Fruit fly (Drosophila melanogaster) whole organism, wandering third instar larva: ENCODE results near the gene CG8010.

Experiments used
- CG32264 ChIP-seq: fragments of 200-800 bp; sonication (Bioruptor generic); optimal IDR thresholded peaks from 2 replicates; lab custom pipeline; 2016; ENCODE audit warnings: missing biosample characterization, missing genetic modification characterization
- CG9705 ChIP-seq: fragments of 200-800 bp; sonication (Bioruptor generic); optimal IDR thresholded peaks from 2 replicates; lab custom pipeline; 2018; ENCODE audit warnings: missing biosample characterization, mild to moderate bottlenecking, missing genetic modification characterization
- CrebA ChIP-seq: fragments of 200-800 bp; sonication (Bioruptor generic); optimal IDR thresholded peaks from 2 replicates; lab custom pipeline; 2016; ENCODE audit warnings: missing biosample characterization, mild to moderate bottlenecking, missing genetic modification characterization, borderline replicate concordance
- Dfd ChIP-seq: fragments of >200 bp; optimal IDR thresholded peaks from 2 replicates; lab custom pipeline; 2017; ENCODE audit warnings: missing biosample characterization, missing genetic modification characterization
- Dif ChIP-seq: fragments of 200-275, 200-300 bp; sonication (Bioruptor generic); optimal IDR thresholded peaks from 2 replicates; lab custom pipeline; 2018; ENCODE audit warnings: missing biosample characterization, missing genetic modification characterization; ENCODE audit not compliant: partially characterized antibody
- HLH106 ChIP-seq: fragments of 200-800 bp; optimal IDR thresholded peaks from 3 replicates; lab custom pipeline; 2019; ENCODE audit warnings: missing biosample characterization, mild to moderate bottlenecking, missing genetic modification characterization, moderate library complexity
- Hnf4 ChIP-seq: fragments of 200-800 bp; sonication (Bioruptor generic); optimal IDR thresholded peaks from 2 replicates; lab custom pipeline; 2016; ENCODE audit warnings: missing biosample characterization, mild to moderate bottlenecking, missing genetic modification characterization
- Hr78 ChIP-seq: fragments of >200 bp; optimal IDR thresholded peaks from 2 replicates; lab custom pipeline; 2017; ENCODE audit warnings: missing biosample characterization, missing genetic modification characterization
- Hr83 ChIP-seq: fragments of 200-300 bp; sonication (Bioruptor generic); optimal IDR thresholded peaks from 2 replicates; lab custom pipeline; 2016; ENCODE audit warnings: missing biosample characterization, mild to moderate bottlenecking, missing genetic modification characterization, moderate library complexity; ENCODE audit not compliant: poor library complexity, severe bottlenecking
- Mio ChIP-seq: sonication (Bioruptor generic); optimal IDR thresholded peaks from 2 replicates; lab custom pipeline; 2016; ENCODE audit warnings: missing biosample characterization, missing genetic modification characterization
- Myc ChIP-seq: fragments of >200 bp; optimal IDR thresholded peaks from 2 replicates; lab custom pipeline; 2017
- Rel ChIP-seq, 2 experiments: fragments of 200-800 bp; sonication (Bioruptor generic) in 1 of 2; optimal IDR thresholded peaks; 2 replicates in 1 of 2; 3 replicates in 1 of 2; lab custom pipeline; 2016 to 2019; ENCODE audit warnings: mild to moderate bottlenecking in 2 of 2, missing biosample characterization in 2 of 2, missing genetic modification characterization in 2 of 2, moderate library complexity in 1 of 2
- Sp1 ChIP-seq: fragments of 200-800 bp; sonication (Bioruptor generic); optimal IDR thresholded peaks from 3 replicates; lab custom pipeline; 2019; ENCODE audit warnings: missing biosample characterization, mild to moderate bottlenecking, missing genetic modification characterization, moderate library complexity
- br ChIP-seq: fragments of 200-800 bp; sonication (Bioruptor generic); optimal IDR thresholded peaks from 2 replicates; lab custom pipeline; 2016; ENCODE audit warnings: missing biosample characterization, missing genetic modification characterization
- brk ChIP-seq: fragments of 200-800 bp; sonication (Bioruptor generic); optimal IDR thresholded peaks from 2 replicates; lab custom pipeline; 2016; ENCODE audit warnings: missing biosample characterization, mild to moderate bottlenecking, missing genetic modification characterization
- dl ChIP-seq, 2 experiments: fragments of 175-275, 200-275 bp in 1 of 2; fragments of 200-275 bp in 1 of 2; sonication (Bioruptor generic); optimal IDR thresholded peaks; lab custom pipeline; 2018; ENCODE audit warnings: mild to moderate bottlenecking in 2 of 2, missing biosample characterization in 2 of 2, missing genetic modification characterization in 2 of 2, moderate library complexity in 2 of 2; ENCODE audit not compliant: partially characterized antibody in 2 of 2, insufficient read depth in 1 of 2
- ey ChIP-seq: fragments of 200-800 bp; sonication (Bioruptor generic); optimal IDR thresholded peaks from 2 replicates; lab custom pipeline; 2016; ENCODE audit warnings: missing biosample characterization, missing genetic modification characterization
- foxo ChIP-seq, 2 experiments: fragments of 200-800 bp; sonication (Bioruptor generic); optimal IDR thresholded peaks; 2 replicates in 1 of 2; 3 replicates in 1 of 2; lab custom pipeline; 2016 to 2017; ENCODE audit warnings: missing biosample characterization in 2 of 2, missing genetic modification characterization in 2 of 2
- h ChIP-seq: fragments of 200-800 bp; sonication (Bioruptor generic); optimal IDR thresholded peaks from 3 replicates; lab custom pipeline; 2016; ENCODE audit warnings: missing biosample characterization, mild to moderate bottlenecking, missing genetic modification characterization
- lola ChIP-seq: fragments of >200 bp; optimal IDR thresholded peaks from 2 replicates; lab custom pipeline; 2017; ENCODE audit warnings: missing biosample characterization, missing genetic modification characterization
- pan ChIP-seq: fragments of >200 bp; optimal IDR thresholded peaks from 2 replicates; lab custom pipeline; 2017
- psq ChIP-seq: fragments of 200-800 bp; sonication (Bioruptor generic); optimal IDR thresholded peaks from 3 replicates; lab custom pipeline; 2017; ENCODE audit warnings: missing biosample characterization, mild to moderate bottlenecking, missing genetic modification characterization, moderate library complexity
- rgr ChIP-seq: fragments of 200-800 bp; sonication (Bioruptor generic); optimal IDR thresholded peaks from 3 replicates; lab custom pipeline; 2016; ENCODE audit warnings: missing biosample characterization, mild to moderate bottlenecking, missing genetic modification characterization
- sage ChIP-seq: fragments of 200-800 bp; sonication (Bioruptor generic); optimal IDR thresholded peaks from 2 replicates; lab custom pipeline; 2016; ENCODE audit warnings: missing biosample characterization, mild to moderate bottlenecking, missing genetic modification characterization
- tai ChIP-seq: sonication (Bioruptor generic); optimal IDR thresholded peaks from 2 replicates; lab custom pipeline; 2016; ENCODE audit warnings: missing biosample characterization, missing genetic modification characterization
- usp ChIP-seq: fragments of >200 bp; optimal IDR thresholded peaks from 2 replicates; lab custom pipeline; 2017; ENCODE audit warnings: missing biosample characterization, missing genetic modification characterization
- woc ChIP-seq: sonication (Bioruptor generic); optimal IDR thresholded peaks from 2 replicates; lab custom pipeline; 2016; ENCODE audit warnings: missing biosample characterization, mild to moderate bottlenecking, missing genetic modification characterization

Gene CG8010

DNA sequence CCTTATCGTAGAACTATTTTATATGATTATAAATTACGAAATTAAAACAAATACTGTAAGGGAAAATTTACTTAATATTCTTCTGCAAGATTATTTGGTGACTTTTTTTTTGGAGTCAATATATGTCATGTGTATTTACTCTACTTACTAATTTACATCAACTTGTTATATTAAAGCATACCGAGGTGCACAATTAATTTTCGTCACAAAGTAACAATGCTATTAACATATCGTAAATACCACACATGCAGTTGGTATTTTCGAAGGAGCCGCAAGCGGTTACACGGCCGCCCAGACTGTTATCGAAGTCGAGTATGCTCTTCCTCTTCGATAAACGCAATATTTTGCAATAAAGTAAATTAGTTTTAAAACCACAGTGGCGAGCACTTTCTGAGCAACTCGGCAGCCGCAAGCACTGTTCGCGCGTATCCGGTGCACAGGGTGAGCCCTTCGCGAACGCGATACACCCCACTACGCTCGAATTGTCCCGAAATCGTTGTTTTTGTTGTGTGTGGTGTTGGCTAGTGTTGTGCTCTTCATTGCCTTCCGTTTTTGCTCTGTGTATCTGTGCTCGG is 7.1 kb downstream of the CG8010 start, which contains the start of gene Vav:
Vav (plus strand) TSS at position 293 of the 575 bp plus-strand sequence.
- TF ChIP-seq Rel (GFP tag; optimal IDR thresholded peaks at IDR 0.05; lab: Kevin White, UChicago) (no peak), Rel (tag; optimal IDR thresholded peaks at IDR 0.05; lab: Kevin White, UChicago) (no peak), brk (GFP tag; lab: Kevin White, UChicago) (no peak), h (GFP tag; lab: Kevin White, UChicago) (no peak), ey (GFP tag; lab: Kevin White, UChicago) (no peak), lola (GFP tag; lab: Kevin White, UChicago) (no peak), sage (GFP tag; lab: Kevin White, UChicago) (no peak), Mio (GFP tag; lab: Kevin White, UChicago) (no peak), Dfd (GFP tag; lab: Kevin White, UChicago) (no peak)

dm6 chrX:19261071-19261470 is 7.6 kb downstream of the CG8010 start, which contains the start of gene rictor:
rictor (minus strand) TSS chrX:19261240.
- TF ChIP-seq Hr78 (GFP tag; lab: Kevin White, UChicago) (no peak), psq (no peak), CrebA (GFP tag; lab: Kevin White, UChicago) (no peak)
- TF ChIP-seq, all 38 proteins: peak for 0

DNA sequence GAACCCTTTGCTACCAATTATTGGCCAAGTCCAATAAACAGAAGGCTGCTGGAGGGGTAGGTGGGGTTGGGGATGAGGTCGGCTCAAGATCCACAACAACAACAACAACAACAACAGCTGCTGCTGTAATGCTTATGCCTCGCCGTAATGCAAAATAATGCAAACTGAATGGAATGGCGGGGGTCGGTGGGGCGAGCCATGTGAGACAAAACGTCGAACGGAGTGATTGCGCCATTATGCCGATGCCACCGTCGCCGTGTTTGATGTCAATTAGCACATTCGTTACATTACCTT is 8.1 kb downstream of the CG8010 start:
- TF ChIP-seq ey (GFP tag; lab: Kevin White, UChicago), result no peak
- TF ChIP-seq br, result no peak
- TF ChIP-seq psq, result no peak
- no peak for TF ChIP-seq lola (GFP tag; lab: Kevin White, UChicago)
- no peak for TF ChIP-seq tai
- TF ChIP-seq, all 38 proteins: peak for 0

- no peak for TF ChIP-seq CrebA (GFP tag; lab: Kevin White, UChicago)
- TF ChIP-seq Hnf4 (GFP tag; lab: Kevin White, UChicago), result no peak
- no peak for TF ChIP-seq ey (GFP tag; lab: Kevin White, UChicago)
- TF ChIP-seq Dfd (GFP tag; lab: Kevin White, UChicago), result no peak
- no peak for TF ChIP-seq rgr (GFP tag; lab: Kevin White, UChicago)
- TF ChIP-seq Sp1 (GFP tag; lab: Kevin White, UChicago), result no peak
- TF ChIP-seq woc (GFP tag; lab: Kevin White, UChicago), result no peak
- no peak for TF ChIP-seq HLH106 (tag; lab: Kevin White, UChicago)
- TF ChIP-seq br, result no peak
- no peak for TF ChIP-seq CG9705 (GFP tag; lab: Kevin White, UChicago)
- no peak for TF ChIP-seq Hr83
Measured at dm6 chrX:19259802-19260695, 8.6 kb downstream of the CG8010 start.

dm6 chrX:19250151-19250550 is 18.5 kb downstream of the CG8010 start:
- TF ChIP-seq psq (no peak), usp (GFP tag; lab: Kevin White, UChicago) (no peak), tai (no peak), sage (GFP tag; lab: Kevin White, UChicago) (no peak), Hnf4 (GFP tag; lab: Kevin White, UChicago) (no peak), Hr83 (no peak)
- TF ChIP-seq, all 38 proteins: peak for 0

DNA sequence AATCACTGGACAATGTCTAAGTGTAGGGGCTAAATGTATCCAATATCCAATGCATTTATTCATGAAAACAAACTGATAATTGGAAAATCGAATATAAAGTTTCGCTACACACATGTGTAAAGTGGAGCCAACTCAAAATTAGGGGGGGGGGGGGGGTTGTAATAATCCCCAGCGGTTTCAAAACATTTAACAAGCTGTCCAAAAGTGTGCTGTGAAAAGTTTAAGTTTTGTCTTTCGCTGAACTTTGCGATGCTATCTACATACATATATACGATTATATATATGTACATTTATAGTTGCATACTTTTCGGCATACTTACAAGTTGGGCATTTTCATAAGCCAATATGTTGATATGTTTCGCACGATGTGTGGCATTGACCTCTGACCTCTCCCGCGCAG is 19.4 kb downstream of the CG8010 start:
- no peak for TF ChIP-seq Mio (GFP tag; lab: Kevin White, UChicago)
- TF ChIP-seq CG32264 (GFP tag; lab: Kevin White, UChicago), result no peak
- TF ChIP-seq usp (GFP tag; lab: Kevin White, UChicago), result no peak
- no peak for TF ChIP-seq Hr83
- TF ChIP-seq Dif (GFP tag; lab: Kevin White, UChicago), result no peak
- TF ChIP-seq dl (GFP tag; optimal IDR thresholded peaks at IDR 0.05; lab: Kevin White, UChicago; ENCODE audit: insufficient read depth in 1 of 2, partially characterized antibody in 2 of 2), result no peak
- no peak for TF ChIP-seq sage (GFP tag; lab: Kevin White, UChicago)
- TF ChIP-seq foxo (GFP tag; optimal IDR thresholded peaks at IDR 0.05; lab: Kevin White, UChicago), result no peak
- TF ChIP-seq woc (GFP tag; lab: Kevin White, UChicago), result no peak
- TF ChIP-seq pan (lab: Kevin White, UChicago), result no peak
- TF ChIP-seq tai, result no peak
- no peak for TF ChIP-seq Dfd (GFP tag; lab: Kevin White, UChicago)
- TF ChIP-seq Myc (lab: Kevin White, UChicago), result no peak
- no peak for TF ChIP-seq ey (GFP tag; lab: Kevin White, UChicago)
